Fruit fly (Drosophila melanogaster) whole organism, prepupa: ENCODE measurements around the gene CG13999.

Experiments used
- Gug ChIP-seq: fragments of 200-800 bp; sonication (Bioruptor generic); IDR thresholded peaks from 2 replicates; pipeline ENCODE4 v1.3.6; 2022; ENCODE audit warnings: missing biosample characterization, missing genetic modification characterization
- dac ChIP-seq: fragments of 200-800 bp; sonication (Bioruptor generic); optimal IDR thresholded peaks from 2 replicates; lab custom pipeline; 2017; ENCODE audit warnings: missing biosample characterization, mild to moderate bottlenecking, missing genetic modification characterization
- ss ChIP-seq, 2 experiments: fragments of 200-800 bp; sonication (Bioruptor generic); optimal IDR thresholded peaks; 2 replicates in 1 of 2; 3 replicates in 1 of 2; lab custom pipeline; 2017 to 2018; ENCODE audit warnings: mild to moderate bottlenecking in 2 of 2, missing biosample characterization in 2 of 2, missing genetic modification characterization in 2 of 2, moderate library complexity in 1 of 2

DNA sequence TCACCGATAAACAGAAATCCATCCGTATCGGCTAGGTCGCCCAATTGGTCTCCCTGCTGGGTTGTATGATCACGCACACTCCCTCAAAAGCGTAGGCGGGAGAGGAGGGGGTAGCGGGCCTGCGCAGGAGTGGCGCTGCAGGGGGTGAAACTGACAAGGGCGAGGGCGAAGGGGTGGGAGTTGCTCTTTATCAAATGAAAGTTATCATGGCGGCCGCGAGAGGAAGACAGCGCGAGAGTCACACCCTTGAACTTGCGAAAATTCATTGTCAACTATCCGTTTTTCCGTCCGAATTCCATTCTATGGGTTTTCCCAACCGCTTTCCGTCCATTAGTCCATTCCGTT is 22.8 kb upstream of the CG13999 start:
- TF ChIP-seq ss (GFP tag; optimal IDR thresholded peaks at IDR 0.05; lab: Kevin White, UChicago) = no peak
- no peak for TF ChIP-seq Gug (GFP tag; lab: Robert Waterston, UW)
- no peak for TF ChIP-seq dac
